Worm (Caenorhabditis elegans) whole organism, midembryonic: ENCODE data around the gene C15F1.5.

ENCODE experiments used
- cog-1 ChIP-seq: sonication (generic microtip); optimal IDR thresholded peaks from 2 replicates; lab custom pipeline; 2016; ENCODE audit warnings: missing genetic modification characterization, missing compliant biosample characterization
- flt-1 ChIP-seq: fragments of 200-800 bp; sonication (Bioruptor generic); IDR thresholded peaks from 2 replicates; pipeline ENCODE4 v1.3.6; 2022; ENCODE audit warnings: missing genetic modification characterization, missing compliant biosample characterization
- med-1 ChIP-seq: sonication (generic microtip); optimal IDR thresholded peaks from 2 replicates; lab custom pipeline; 2017; ENCODE audit warnings: missing genetic modification characterization, mild to moderate bottlenecking, missing compliant biosample characterization, antibody characterized with exemption, missing genetic modification reagents; ENCODE audit not compliant: insufficient read depth
- tab-1 ChIP-seq: fragments of 200-800 bp; sonication (Bioruptor generic); IDR thresholded peaks from 2 replicates; pipeline ENCODE4 v1.3.6; 2022; ENCODE audit warnings: missing genetic modification characterization, missing compliant biosample characterization
- ztf-23 ChIP-seq: fragments of 200-800 bp; sonication (Bioruptor generic); IDR thresholded peaks from 2 replicates; pipeline ENCODE4 v1.3.6; 2022; ENCODE audit warnings: missing genetic modification reagents, missing genetic modification characterization, missing compliant biosample characterization

DNA sequence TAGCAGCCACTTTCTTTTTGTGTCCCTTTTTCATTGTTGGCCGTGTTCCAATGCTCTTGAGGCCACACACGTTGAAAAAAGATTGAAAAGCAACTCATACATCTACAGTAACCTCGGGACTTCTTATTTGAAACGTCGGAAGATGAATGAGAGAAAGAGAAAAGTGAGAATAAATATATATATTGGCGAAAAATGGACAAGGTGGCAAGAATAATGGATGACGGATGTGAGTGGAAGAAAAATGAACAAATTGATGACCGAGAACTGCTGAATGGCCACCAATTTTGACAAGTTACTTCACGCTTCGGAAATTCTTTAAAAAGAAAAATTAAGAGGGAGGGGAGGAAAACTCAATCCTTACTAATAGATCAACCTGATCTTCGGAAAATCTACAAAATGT is 12.3 kb downstream of the C15F1.5 start:
- TF ChIP-seq med-1 (GFP tag; lab: Kevin White, UChicago), result no peak
- no peak for TF ChIP-seq flt-1 (GFP tag; lab: Robert Waterston, UW)
- no peak for TF ChIP-seq cog-1
- no peak for TF ChIP-seq ztf-23
- no peak for TF ChIP-seq tab-1 (GFP tag; lab: Robert Waterston, UW)
